Fruit fly (Drosophila melanogaster) whole organism, adult: ENCODE data around the gene CG33723.

ENCODE experiments used
- CG33017 ChIP-seq: fragments of 200-800 bp; sonication (Bioruptor generic); optimal IDR thresholded peaks from 2 replicates; lab custom pipeline; 2018; ENCODE audit warnings: missing biosample characterization, mild to moderate bottlenecking, missing genetic modification characterization, moderate library complexity
- CG7045 ChIP-seq: fragments of 200-800 bp; sonication (Bioruptor generic); optimal IDR thresholded peaks from 2 replicates; lab custom pipeline; 2017; ENCODE audit warnings: missing biosample characterization, mild to moderate bottlenecking, missing genetic modification characterization
- Clk ChIP-seq: fragments of 200-800 bp; sonication (Bioruptor generic); optimal IDR thresholded peaks from 2 replicates; lab custom pipeline; 2017; ENCODE audit warnings: missing biosample characterization, missing genetic modification characterization
- Hr96 ChIP-seq: fragments of 200-800 bp; sonication (Bioruptor generic); optimal IDR thresholded peaks from 2 replicates; lab custom pipeline; 2016; ENCODE audit warnings: missing biosample characterization, missing genetic modification characterization
- kay ChIP-seq: fragments of 200-800 bp; sonication (Bioruptor generic); peaks from one replicate; lab custom pipeline; 2016; ENCODE audit warnings: missing biosample characterization, missing genetic modification characterization, borderline replicate concordance
- tj ChIP-seq: fragments of 200-800 bp; sonication (Bioruptor generic); optimal IDR thresholded peaks from 3 replicates; lab custom pipeline; 2017; ENCODE audit warnings: missing biosample characterization, mild to moderate bottlenecking, missing genetic modification characterization, moderate library complexity
- toe ChIP-seq: fragments of 200-800 bp; sonication (Bioruptor generic); optimal IDR thresholded peaks from 2 replicates; lab custom pipeline; 2016; ENCODE audit warnings: missing biosample characterization, missing genetic modification characterization

- TF ChIP-seq Clk (GFP tag; lab: Kevin White, UChicago) (no peak), toe (no peak), kay (GFP tag; lab: Kevin White, UChicago) (no peak), CG33017 (tag; lab: Kevin White, UChicago) (no peak), CG7045 (GFP tag; lab: Kevin White, UChicago) (no peak), Hr96 (GFP tag; lab: Kevin White, UChicago) (no peak), tj (GFP tag; lab: Kevin White, UChicago) (no peak)
Observed at dm6 chr2L:9427570-9427969, 13.0 kb downstream of the CG33723 start, which contains the start of gene CG42847.
